Worm (Caenorhabditis elegans) whole organism, L4 larva: Measurements from ENCODE around the gene Y34F4.3.
A peak's percentile ranks its signal among the peaks of the same experiment; 100 is the strongest.

Source experiments
- F10B5.3 ChIP-seq: sonication (generic microtip); optimal IDR thresholded peaks from 2 replicates; lab custom pipeline; 2016; ENCODE audit warnings: mild to moderate bottlenecking, missing genetic modification characterization, missing compliant biosample characterization
- F26F4.8 ChIP-seq: fragments of 200-800 bp; sonication (Bioruptor generic); conservative IDR thresholded peaks from 2 replicates; pipeline ENCODE4 v1.3.6; 2022; ENCODE audit warnings: missing genetic modification characterization, missing compliant biosample characterization
- T26A8.4 ChIP-seq: fragments of 200-800 bp; sonication (Bioruptor generic); IDR thresholded peaks from 2 replicates; pipeline ENCODE4 v1.3.6; 2022; ENCODE audit warnings: missing genetic modification characterization, missing compliant biosample characterization
- ceh-28 ChIP-seq: fragments of 150-350 bp; optimal IDR thresholded peaks from 2 replicates; lab custom pipeline; 2014; ENCODE audit warnings: missing biosample characterization, missing genetic modification reagents, missing genetic modification characterization
- ceh-32 ChIP-seq: sonication (generic microtip); optimal IDR thresholded peaks from 2 replicates; lab custom pipeline; 2016; ENCODE audit warnings: mild to moderate bottlenecking, missing genetic modification characterization, missing compliant biosample characterization; ENCODE audit not compliant: poor library complexity
- ceh-62 ChIP-seq: sonication (generic microtip); optimal IDR thresholded peaks from 2 replicates; lab custom pipeline; 2017; ENCODE audit warnings: missing biosample characterization, missing genetic modification characterization
- ceh-82 ChIP-seq: sonication (generic microtip); optimal IDR thresholded peaks from 2 replicates; lab custom pipeline; 2017; ENCODE audit warnings: missing biosample characterization, missing genetic modification characterization
- cey-2 ChIP-seq: sonication (generic microtip); optimal IDR thresholded peaks from 3 replicates; lab custom pipeline; 2017; ENCODE audit warnings: missing genetic modification characterization, mild to moderate bottlenecking, missing compliant biosample characterization, antibody characterized with exemption, borderline replicate concordance; ENCODE audit not compliant: insufficient read depth
- daf-12 ChIP-seq: fragments of 150-350 bp; optimal IDR thresholded peaks from 2 replicates; lab custom pipeline; 2014; ENCODE audit warnings: missing biosample characterization, missing genetic modification reagents, missing genetic modification characterization
- dpl-1 ChIP-seq: fragments of 150-350 bp; optimal IDR thresholded peaks from 2 replicates; lab custom pipeline; 2014; ENCODE audit warnings: missing biosample characterization, missing genetic modification reagents, missing genetic modification characterization
- duxl-1 ChIP-seq: sonication (generic microtip); optimal IDR thresholded peaks from 2 replicates; lab custom pipeline; 2016; ENCODE audit warnings: mild to moderate bottlenecking, missing genetic modification characterization, moderate library complexity, missing compliant biosample characterization; ENCODE audit not compliant: poor library complexity
- egl-27 ChIP-seq: sonication (generic microtip); optimal IDR thresholded peaks from 3 replicates; lab custom pipeline; 2017; ENCODE audit warnings: missing biosample characterization, missing genetic modification reagents, missing genetic modification characterization
- fkh-10 ChIP-seq: fragments of 150-350 bp; optimal IDR thresholded peaks from 2 replicates; lab custom pipeline; 2014; ENCODE audit warnings: missing biosample characterization, missing genetic modification reagents, missing genetic modification characterization
- fos-1 ChIP-seq: fragments of 150-350 bp; optimal IDR thresholded peaks from 2 replicates; lab custom pipeline; 2014; ENCODE audit warnings: missing biosample characterization, missing genetic modification characterization
- gei-8 ChIP-seq: fragments of 200-800 bp; sonication (Bioruptor generic); optimal IDR thresholded peaks from 2 replicates; lab custom pipeline; 2018; ENCODE audit warnings: mild to moderate bottlenecking, missing genetic modification characterization, missing compliant biosample characterization
- hif-1 ChIP-seq, 2 experiments: sonication (generic microtip); optimal IDR thresholded peaks; 2 replicates each; lab custom pipeline; 2016 to 2017; ENCODE audit warnings: missing compliant biosample characterization in 2 of 2, missing genetic modification characterization in 2 of 2, missing genetic modification reagents in 2 of 2, missing genotype in 2 of 2, mild to moderate bottlenecking in 1 of 2
- hlh-30 ChIP-seq: sonication (generic microtip); optimal IDR thresholded peaks from 2 replicates; lab custom pipeline; 2017; ENCODE audit warnings: antibody characterized with exemption, mild to moderate bottlenecking, missing genetic modification characterization, missing compliant biosample characterization; ENCODE audit not compliant: insufficient read depth
- lin-29 ChIP-seq: fragments of 200-800 bp; sonication (Bioruptor generic); IDR thresholded peaks from 2 replicates; pipeline ENCODE4 v1.3.6; 2022; ENCODE audit warnings: missing genetic modification reagents, missing genetic modification characterization, missing compliant biosample characterization
- lir-3 ChIP-seq: sonication (generic microtip); optimal IDR thresholded peaks from 2 replicates; lab custom pipeline; 2016; ENCODE audit warnings: mild to moderate bottlenecking, missing genetic modification characterization, missing compliant biosample characterization
- lsy-2 ChIP-seq, 2 experiments: fragments of 150-350 bp in 1 of 2; sonication (generic microtip) in 1 of 2; optimal IDR thresholded peaks; 2 replicates each; lab custom pipeline; 2014 to 2017; ENCODE audit warnings: missing biosample characterization in 2 of 2, missing genetic modification characterization in 2 of 2
- mdt-29 ChIP-seq: fragments of 200-800 bp; sonication (Bioruptor generic); IDR thresholded peaks from 2 replicates; pipeline ENCODE4 v1.3.6; 2022; ENCODE audit warnings: missing genetic modification reagents, missing genetic modification characterization, missing compliant biosample characterization
- mes-2 ChIP-seq: sonication (generic microtip); optimal IDR thresholded peaks from 2 replicates; lab custom pipeline; 2016; ENCODE audit warnings: missing genotype, mild to moderate bottlenecking, missing genetic modification characterization, missing compliant biosample characterization; ENCODE audit not compliant: poor library complexity, severe bottlenecking
- nhr-237 ChIP-seq: sonication (generic microtip); optimal IDR thresholded peaks from 2 replicates; lab custom pipeline; 2017; ENCODE audit warnings: missing biosample characterization, missing genetic modification characterization
- pha-4 ChIP-seq, 2 experiments: fragments of 150-350 bp in 1 of 2; fragments of 200-800 bp in 1 of 2; sonication (Bioruptor generic) in 1 of 2; IDR thresholded peaks in 1 of 2; optimal IDR thresholded peaks in 1 of 2; 2 replicates each; pipeline versions ENCODE4 v1.3.6 to Lab custom; 2014 to 2022; ENCODE audit warnings: missing genetic modification characterization in 2 of 2, missing genetic modification reagents in 2 of 2, missing biosample characterization in 1 of 2, missing compliant biosample characterization in 1 of 2
- pqm-1 ChIP-seq: sonication (generic microtip); optimal IDR thresholded peaks from 2 replicates; lab custom pipeline; 2017; ENCODE audit warnings: missing biosample characterization, missing genetic modification characterization
- rbr-2 ChIP-seq: sonication (generic microtip); optimal IDR thresholded peaks from 2 replicates; lab custom pipeline; 2016; ENCODE audit warnings: missing genotype, missing genetic modification characterization, missing compliant biosample characterization
- saeg-2 ChIP-seq: fragments of 200-800 bp; sonication (Bioruptor generic); IDR thresholded peaks from 2 replicates; pipeline ENCODE4 v1.3.6; 2022; ENCODE audit warnings: missing genetic modification reagents, missing genetic modification characterization, missing compliant biosample characterization
- skn-1 ChIP-seq: fragments of 150-350 bp; optimal IDR thresholded peaks from 2 replicates; lab custom pipeline; 2014; ENCODE audit warnings: missing biosample characterization, missing genetic modification characterization
- zip-11 ChIP-seq: fragments of 200-800 bp; sonication (Bioruptor generic); IDR thresholded peaks from 2 replicates; pipeline ENCODE4 v1.3.6; 2022; ENCODE audit warnings: missing genetic modification characterization, missing compliant biosample characterization
- ztf-7 ChIP-seq: fragments of 150-350 bp; optimal IDR thresholded peaks from 2 replicates; lab custom pipeline; 2014; ENCODE audit warnings: missing biosample characterization, missing genetic modification characterization

Gene Y34F4.3

DNA sequence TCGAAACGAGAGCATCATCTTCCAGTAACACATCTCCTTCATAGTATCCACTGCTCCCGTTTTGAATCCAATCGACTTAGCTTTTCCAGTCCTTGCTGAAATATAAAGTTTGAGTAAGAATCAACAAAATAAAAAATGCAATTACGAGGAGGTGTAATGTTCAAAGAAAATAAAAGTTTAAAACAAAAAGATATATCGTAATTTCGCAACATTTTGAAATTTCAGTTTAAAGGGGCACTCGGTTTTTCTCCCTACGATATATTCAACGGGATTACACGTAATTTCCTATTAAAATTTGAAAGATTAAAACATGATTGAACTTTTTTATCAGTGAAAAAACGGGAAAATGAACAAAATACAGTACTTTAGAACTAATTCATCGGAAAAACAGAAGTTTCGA, at the start of gene Y34F4.3:
Gene Y34F4.3 (minus strand): TSS at position 101 of the 400 bp plus-strand sequence.
- TF ChIP-seq ceh-62, result no peak
- no peak for TF ChIP-seq hlh-30
- no peak for TF ChIP-seq ceh-82 (tag; lab: Kevin White, UChicago)
- no peak for TF ChIP-seq lsy-2 (tag; optimal IDR thresholded peaks at IDR 0.05; lab: Kevin White, UChicago)
- TF ChIP-seq nhr-237 (tag; lab: Kevin White, UChicago), result no peak
- no peak for TF ChIP-seq saeg-2
- no peak for TF ChIP-seq fos-1 (tag; lab: Kevin White, UChicago)
- no peak for TF ChIP-seq pqm-1
- TF ChIP-seq, all 104 proteins: peak for 0

ce11 chrIII:1059961-1060360, 44.0 kb upstream of the Y34F4.3 start, which contains the start of gene BE0003N10.6:
Gene BE0003N10.6, minus strand, starts transcription at chrIII:1060061.
- no peak for TF ChIP-seq fkh-10 (GFP tag; lab: Kevin White, UChicago)
- no peak for TF ChIP-seq dpl-1 (GFP tag; lab: Kevin White, UChicago)
- no peak for TF ChIP-seq lin-29 (GFP tag; lab: Robert Waterston, UW)
- TF ChIP-seq duxl-1 (tag; lab: Kevin White, UChicago), result no peak
- TF ChIP-seq F10B5.3 (tag; lab: Kevin White, UChicago), result no peak
- no peak for TF ChIP-seq ceh-32 (tag; lab: Kevin White, UChicago)
- TF ChIP-seq mes-2 (tag; lab: Kevin White, UChicago), result no peak
- no peak for TF ChIP-seq lir-3 (tag; lab: Kevin White, UChicago)
- TF ChIP-seq F26F4.8 (GFP tag; lab: Robert Waterston, UW), result no peak
- no peak for TF ChIP-seq T26A8.4 (GFP tag; lab: Robert Waterston, UW)
- no peak for TF ChIP-seq ztf-7 (tag; lab: Kevin White, UChicago)
- no peak for TF ChIP-seq hif-1 (tag; optimal IDR thresholded peaks at IDR 0.05; lab: Kevin White, UChicago)
- TF ChIP-seq rbr-2 (tag; lab: Kevin White, UChicago), result no peak
- no peak for TF ChIP-seq skn-1
- no peak for TF ChIP-seq cey-2 (tag; lab: Kevin White, UChicago)
- no peak for TF ChIP-seq pha-4 (GFP tag; IDR thresholded peaks at IDR 0.05; lab: Robert Waterston, UW)
- TF ChIP-seq pha-4 (tag; optimal IDR thresholded peaks at IDR 0.05; lab: Kevin White, UChicago), result no peak
- TF ChIP-seq gei-8 (GFP tag; lab: Kevin White, UChicago), result no peak
- TF ChIP-seq egl-27 (tag; lab: Kevin White, UChicago), result no peak

DNA sequence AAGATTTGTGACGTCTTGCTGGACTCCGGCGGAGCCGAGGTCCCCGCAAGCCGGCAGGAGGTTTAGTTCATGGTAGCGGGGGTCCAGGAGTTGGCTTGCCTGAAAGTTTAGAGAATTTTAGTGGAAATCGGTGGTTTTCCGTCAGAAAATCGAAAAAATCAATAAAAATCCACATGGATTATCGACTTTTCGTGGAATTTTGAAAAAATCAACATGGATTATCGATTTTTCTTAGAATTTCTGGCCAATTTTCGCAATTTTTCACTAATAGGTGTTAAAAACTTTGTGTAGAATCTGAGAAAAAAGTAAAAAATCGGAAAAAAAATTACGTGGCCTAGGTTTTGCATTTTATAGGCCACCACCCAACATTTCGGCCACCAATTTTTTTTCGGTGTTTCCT, 42.9 kb upstream of the Y34F4.3 start:
- TF ChIP-seq ceh-28 (tag; lab: Kevin White, UChicago) (peak; percentile 52), mdt-29 (no peak), zip-11 (GFP tag; lab: Robert Waterston, UW) (no peak)

ce11 chrIII:1058074-1058473, 42.1 kb upstream of the Y34F4.3 start:
- TF ChIP-seq ceh-28 (tag; lab: Kevin White, UChicago) (peak; percentile 89), daf-12 (tag; lab: Kevin White, UChicago) (no peak)
- TF ChIP-seq, all 104 proteins: peak for 1

- peak; percentile 76 for TF ChIP-seq ceh-28 (tag; lab: Kevin White, UChicago)
Measured at ce11 chrIII:1056989-1057687, 41.2 kb upstream of the Y34F4.3 start.
